Worm (Caenorhabditis elegans) whole organism, mixed stage, embryonic: Measurements from ENCODE around the gene F13H10.3.

Experiments
- mab-5 ChIP-seq: fragments of 150-350 bp; optimal IDR thresholded peaks from 2 replicates; lab custom pipeline; 2014; ENCODE audit warnings: missing biosample characterization, missing genetic modification characterization
- unc-39 ChIP-seq: fragments of 150-350 bp; optimal IDR thresholded peaks from 2 replicates; lab custom pipeline; 2014; ENCODE audit warnings: missing biosample characterization, missing genetic modification characterization
- unc-62 ChIP-seq: fragments of 150-350 bp; optimal IDR thresholded peaks from 2 replicates; lab custom pipeline; 2014; ENCODE audit warnings: missing biosample characterization, missing genetic modification reagents, missing genetic modification characterization

DNA sequence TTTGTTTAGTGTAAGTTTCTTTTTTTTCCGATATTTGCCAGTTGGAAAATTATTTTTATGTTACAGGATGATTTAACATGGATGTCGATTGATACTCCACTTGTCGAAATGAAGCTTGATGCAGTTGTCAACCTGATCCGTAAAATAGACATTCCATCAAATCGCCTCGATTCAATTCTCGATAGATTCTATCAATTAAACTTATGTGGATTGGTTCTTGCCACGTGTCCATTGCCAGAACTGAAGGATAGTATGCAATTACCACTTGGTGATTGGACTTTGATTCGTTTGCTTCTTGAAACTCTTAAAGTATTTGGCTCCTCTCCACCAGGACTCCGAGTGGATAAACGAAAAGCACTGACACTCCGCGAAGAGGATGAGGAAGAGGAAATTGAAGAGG lies 28.6 kb upstream of the F13H10.3 start:
- TF ChIP-seq unc-39 (no peak), mab-5 (tag; lab: Kevin White, UChicago) (no peak), unc-62 (GFP tag; lab: Kevin White, UChicago) (no peak)
